Fruit fly (Drosophila melanogaster) whole organism, embryonic: ENCODE measurements around the gene Polr2G.

Experiments used
- CG10147 ChIP-seq: fragments of 200-800 bp; sonication (Bioruptor generic); optimal IDR thresholded peaks from 2 replicates; lab custom pipeline; 2019; ENCODE audit warnings: missing biosample characterization, mild to moderate bottlenecking, missing genetic modification characterization, moderate library complexity
- CG10209 ChIP-seq: fragments of 200-800 bp; sonication (Bioruptor generic); optimal IDR thresholded peaks from 3 replicates; lab custom pipeline; 2017; ENCODE audit warnings: missing biosample characterization, mild to moderate bottlenecking, missing genetic modification characterization, missing genetic modification reagents
- CG10431 ChIP-seq: fragments of 200-800 bp; sonication (Bioruptor generic); optimal IDR thresholded peaks from 3 replicates; lab custom pipeline; 2018; ENCODE audit warnings: missing biosample characterization, mild to moderate bottlenecking, missing genetic modification characterization
- CG12071 ChIP-seq: fragments of 200-800 bp; sonication (Bioruptor generic); optimal IDR thresholded peaks from 3 replicates; lab custom pipeline; 2018; ENCODE audit warnings: missing biosample characterization, mild to moderate bottlenecking, missing genetic modification characterization
- CG12219 ChIP-seq: fragments of 200-800 bp; sonication (Bioruptor generic); optimal IDR thresholded peaks from 3 replicates; lab custom pipeline; 2018; ENCODE audit warnings: missing biosample characterization, mild to moderate bottlenecking, missing genetic modification characterization
- CG12769 ChIP-seq: fragments of 200-800 bp; sonication (Bioruptor generic); optimal IDR thresholded peaks from 2 replicates; lab custom pipeline; 2019; ENCODE audit warnings: missing biosample characterization, mild to moderate bottlenecking, missing genetic modification characterization, moderate library complexity
- CG15479 ChIP-seq: fragments of 200-800 bp; sonication (Bioruptor generic); optimal IDR thresholded peaks from 3 replicates; lab custom pipeline; 2019; ENCODE audit warnings: missing biosample characterization, mild to moderate bottlenecking, missing genetic modification characterization, moderate library complexity
- CG15696 ChIP-seq: fragments of 200-800 bp; sonication (Bioruptor generic); optimal IDR thresholded peaks from 2 replicates; lab custom pipeline; 2019; ENCODE audit warnings: missing biosample characterization, mild to moderate bottlenecking, missing genetic modification characterization, moderate library complexity
- CG1602 ChIP-seq: fragments of 200-800 bp; sonication (Bioruptor generic); optimal IDR thresholded peaks from 3 replicates; lab custom pipeline; 2016; ENCODE audit warnings: missing biosample characterization, missing genetic modification characterization
- CG34422 ChIP-seq: fragments of 200-800 bp; sonication (Bioruptor generic); IDR thresholded peaks from 3 replicates; pipeline ENCODE4 v1.3.6; 2022; ENCODE audit warnings: missing biosample characterization, missing genetic modification characterization
- CG42726 ChIP-seq: fragments of 200-800 bp; sonication (Bioruptor generic); IDR thresholded peaks from 2 replicates; pipeline ENCODE4 v1.3.6; 2022; ENCODE audit warnings: missing biosample characterization, missing genetic modification characterization; ENCODE audit not compliant: partially characterized antibody
- CG4617 ChIP-seq: fragments of 200-800 bp; sonication (Bioruptor generic); optimal IDR thresholded peaks from 3 replicates; lab custom pipeline; 2016; ENCODE audit warnings: missing biosample characterization, missing genetic modification characterization, borderline replicate concordance
- CG4854 ChIP-seq: fragments of 200-800 bp; sonication (Bioruptor generic); optimal IDR thresholded peaks from 2 replicates; lab custom pipeline; 2016; ENCODE audit warnings: missing biosample characterization, missing genetic modification characterization, inconsistent platforms
- CG6854 ChIP-seq: fragments of 200-800 bp; sonication (Bioruptor generic); optimal IDR thresholded peaks from 3 replicates; lab custom pipeline; 2017; ENCODE audit warnings: missing biosample characterization, mild to moderate bottlenecking, missing genetic modification characterization
- CG7745 ChIP-seq: fragments of 200-800 bp; sonication (Bioruptor generic); optimal IDR thresholded peaks from 2 replicates; lab custom pipeline; 2018; ENCODE audit warnings: missing biosample characterization, mild to moderate bottlenecking, missing genetic modification characterization, moderate library complexity
- Dad ChIP-seq: fragments of 200-800 bp; sonication (Bioruptor generic); optimal IDR thresholded peaks from 3 replicates; lab custom pipeline; 2016; ENCODE audit warnings: missing biosample characterization, missing genetic modification characterization
- E2f2 ChIP-seq: fragments of 200-800 bp; sonication (Bioruptor generic); IDR thresholded peaks from 2 replicates; pipeline ENCODE4 v1.3.6; 2022; ENCODE audit warnings: missing biosample characterization, missing genetic modification characterization
- ERR ChIP-seq: fragments of 200-800 bp; sonication (Bioruptor generic); optimal IDR thresholded peaks from 2 replicates; lab custom pipeline; 2016; ENCODE audit warnings: missing biosample characterization, missing genetic modification characterization
- Ets65A ChIP-seq: fragments of 200-800 bp; sonication (Bioruptor generic); peaks from one replicate; lab custom pipeline; 2016; ENCODE audit warnings: missing biosample characterization, missing genetic modification characterization
- Jarid2 ChIP-seq: fragments of 200-800 bp; sonication (Bioruptor generic); optimal IDR thresholded peaks from 3 replicates; lab custom pipeline; 2017; ENCODE audit warnings: mild to moderate bottlenecking, missing biosample characterization, missing genetic modification reagents, missing genetic modification characterization
- Kr ChIP-seq: fragments of 200-800 bp; sonication (Bioruptor generic); optimal IDR thresholded peaks from 2 replicates; lab custom pipeline; 2017; ENCODE audit warnings: missing biosample characterization, mild to moderate bottlenecking, missing genetic modification characterization
- MTF-1 ChIP-seq: fragments of 200-800 bp; sonication (Bioruptor generic); optimal IDR thresholded peaks from 2 replicates; lab custom pipeline; 2018; ENCODE audit warnings: missing biosample characterization, mild to moderate bottlenecking, missing genetic modification characterization, borderline replicate concordance
- Max ChIP-seq: fragments of 200-800 bp; sonication (Bioruptor generic); optimal IDR thresholded peaks from 2 replicates; lab custom pipeline; 2016; ENCODE audit warnings: missing biosample characterization, mild to moderate bottlenecking, missing genetic modification characterization
- Myb ChIP-seq: fragments of 200-800 bp; sonication (Bioruptor generic); optimal IDR thresholded peaks from 2 replicates; lab custom pipeline; 2016; ENCODE audit warnings: missing biosample characterization, missing genetic modification characterization
- Opbp ChIP-seq: fragments of 200-800 bp; sonication (Bioruptor generic); IDR thresholded peaks from 3 replicates; pipeline ENCODE4 v1.3.6; 2022; ENCODE audit warnings: missing biosample characterization, missing genetic modification characterization; ENCODE audit not compliant: partially characterized antibody
- Tbp ChIP-seq: fragments of >200 bp; optimal IDR thresholded peaks from 2 replicates; lab custom pipeline; 2018; ENCODE audit warnings: missing biosample characterization, missing genetic modification characterization
- bab2 ChIP-seq: fragments of 200-800 bp; sonication (Bioruptor generic); optimal IDR thresholded peaks from 2 replicates; lab custom pipeline; 2016; ENCODE audit warnings: missing biosample characterization, missing genetic modification characterization
- bbx ChIP-seq: fragments of 200-800 bp; sonication (Bioruptor generic); IDR thresholded peaks from 2 replicates; pipeline ENCODE4 v1.3.6; 2022; ENCODE audit warnings: missing biosample characterization, missing genetic modification characterization; ENCODE audit not compliant: partially characterized antibody
- bcd ChIP-seq: fragments of 200-800 bp; sonication (Bioruptor generic); optimal IDR thresholded peaks from 2 replicates; lab custom pipeline; 2017; ENCODE audit warnings: missing biosample characterization, mild to moderate bottlenecking, missing genetic modification characterization
- bowl ChIP-seq: fragments of 200-800 bp; sonication (Bioruptor generic); IDR thresholded peaks from 2 replicates; pipeline ENCODE4 v1.3.6; 2022; ENCODE audit warnings: missing biosample characterization, missing genetic modification characterization
- chinmo ChIP-seq: fragments of 200-800 bp; sonication (Bioruptor generic); IDR thresholded peaks from 4 replicates; pipeline ENCODE4 v1.3.6; 2022; ENCODE audit warnings: missing biosample characterization, missing genetic modification characterization; ENCODE audit not compliant: partially characterized antibody
- chn ChIP-seq: fragments of 200-800 bp; sonication (Bioruptor generic); optimal IDR thresholded peaks from 2 replicates; lab custom pipeline; 2016; ENCODE audit warnings: missing biosample characterization, missing genetic modification characterization
- dati ChIP-seq: fragments of 200-800 bp; sonication (Bioruptor generic); IDR thresholded peaks from 2 replicates; pipeline ENCODE4 v1.3.6; 2022; ENCODE audit warnings: missing biosample characterization, missing genetic modification characterization
- dimm ChIP-seq: fragments of 200-800 bp; sonication (Bioruptor generic); IDR thresholded peaks from 2 replicates; pipeline ENCODE4 v1.3.6; 2022; ENCODE audit warnings: missing biosample characterization, missing genetic modification characterization
- dm ChIP-seq: fragments of 200-800 bp; sonication (Bioruptor generic); optimal IDR thresholded peaks from 3 replicates; lab custom pipeline; 2016; ENCODE audit warnings: missing biosample characterization, missing genetic modification characterization
- dpn ChIP-seq, 2 experiments: fragments of 200-800 bp; sonication (Bioruptor generic); optimal IDR thresholded peaks; 3 replicates each; lab custom pipeline; 2016; ENCODE audit warnings: missing biosample characterization in 2 of 2, missing genetic modification characterization in 2 of 2
- gem ChIP-seq: fragments of 200-800 bp; sonication (Bioruptor generic); optimal IDR thresholded peaks from 2 replicates; lab custom pipeline; 2019; ENCODE audit warnings: missing biosample characterization, mild to moderate bottlenecking, missing genetic modification characterization, moderate library complexity
- inv ChIP-seq: fragments of 200-800 bp; sonication (Bioruptor generic); IDR thresholded peaks from 2 replicates; pipeline ENCODE4 v1.3.6; 2022; ENCODE audit warnings: missing biosample characterization, missing genetic modification characterization; ENCODE audit not compliant: partially characterized antibody
- jigr1 ChIP-seq: fragments of 200-800 bp; sonication (Bioruptor generic); IDR thresholded peaks from 3 replicates; pipeline ENCODE4 v1.3.6; 2022; ENCODE audit warnings: missing biosample characterization, missing genetic modification characterization
- kay ChIP-seq: fragments of 200-800 bp; sonication (Bioruptor generic); optimal IDR thresholded peaks from 2 replicates; lab custom pipeline; 2016; ENCODE audit warnings: missing biosample characterization, missing genetic modification characterization
- mam ChIP-seq: fragments of 200-800 bp; sonication (Bioruptor generic); optimal IDR thresholded peaks from 3 replicates; lab custom pipeline; 2016; ENCODE audit warnings: missing biosample characterization, missing genetic modification characterization
- nmo ChIP-seq: fragments of 200-800 bp; sonication (Bioruptor generic); optimal IDR thresholded peaks from 2 replicates; lab custom pipeline; 2018; ENCODE audit warnings: missing biosample characterization, mild to moderate bottlenecking, missing genetic modification characterization, moderate library complexity
- peb ChIP-seq: fragments of 200-800 bp; sonication (Bioruptor generic); IDR thresholded peaks from 2 replicates; pipeline ENCODE4 v1.3.6; 2022; ENCODE audit warnings: missing biosample characterization, missing genetic modification characterization
- pita ChIP-seq: fragments of 200-800 bp; sonication (Bioruptor generic); optimal IDR thresholded peaks from 2 replicates; lab custom pipeline; 2017; ENCODE audit warnings: missing biosample characterization, mild to moderate bottlenecking, missing genetic modification characterization
- so ChIP-seq: fragments of 200-800 bp; sonication (Bioruptor generic); IDR thresholded peaks from 3 replicates; pipeline ENCODE4 v1.3.6; 2022; ENCODE audit warnings: missing biosample characterization, missing genetic modification characterization
- trem ChIP-seq: fragments of 200-800 bp; optimal IDR thresholded peaks from 3 replicates; lab custom pipeline; 2019; ENCODE audit warnings: missing biosample characterization, mild to moderate bottlenecking, missing genetic modification characterization, moderate library complexity
- wdn ChIP-seq: fragments of 200-800 bp; sonication (Bioruptor generic); IDR thresholded peaks from 2 replicates; pipeline ENCODE4 v1.3.6; 2022; ENCODE audit warnings: missing biosample characterization, missing genetic modification characterization
- z ChIP-seq: fragments of 200-800 bp; sonication (Bioruptor generic); IDR thresholded peaks from 3 replicates; pipeline ENCODE4 v1.3.6; 2022; ENCODE audit warnings: missing biosample characterization, missing genetic modification characterization

The Polr2G gene

DNA sequence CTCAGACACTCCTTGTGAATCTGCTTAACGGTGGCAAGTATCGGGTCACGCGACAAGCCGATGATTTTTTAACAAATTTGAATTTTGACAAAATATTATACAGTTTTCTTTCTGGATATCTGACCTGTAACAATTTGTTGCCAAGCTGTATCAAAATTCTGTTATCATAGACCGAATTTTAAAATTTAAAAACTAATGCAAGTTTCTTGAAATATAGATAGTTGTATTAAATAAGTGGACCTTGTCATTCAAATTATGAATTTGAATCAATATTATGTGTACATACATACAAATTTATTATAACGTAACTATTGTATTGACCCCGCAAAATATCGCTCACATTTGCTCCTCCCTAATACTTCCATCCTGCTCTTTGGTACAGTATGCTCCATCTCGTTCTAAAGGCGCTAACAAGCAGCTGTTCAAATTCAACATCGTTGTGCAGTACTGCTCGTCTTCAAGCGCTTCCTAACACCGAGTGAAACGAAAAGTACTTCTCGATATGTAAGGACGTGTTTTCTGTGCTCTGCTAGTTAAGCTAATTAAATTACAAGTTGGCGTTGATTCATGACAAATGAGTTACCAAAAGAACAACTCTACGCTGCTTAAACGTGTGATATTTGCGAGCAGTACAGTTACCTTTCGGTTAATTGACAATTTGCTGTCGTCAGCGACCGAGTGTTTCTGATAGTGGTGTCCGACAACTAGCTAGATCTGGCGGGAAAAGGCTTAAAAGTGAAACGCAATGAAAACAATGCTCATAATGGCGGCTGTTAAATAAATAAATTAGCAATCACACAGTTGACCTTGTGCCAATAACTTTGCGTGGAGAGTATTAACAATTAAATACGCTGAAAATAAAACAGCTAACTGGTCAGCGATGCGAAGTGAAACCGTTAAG, 26.6 kb downstream of the Polr2G start, which contains the start of the genes Kpc1 and CG42542 (continued):
- TF ChIP-seq MTF-1 (GFP tag; lab: Kevin White, UChicago), result peak; percentile 60
- TF ChIP-seq bab2 (GFP tag; lab: Kevin White, UChicago), result peak; percentile 38
- peak; percentile 42 for TF ChIP-seq dm (GFP tag; lab: Kevin White, UChicago)
- TF ChIP-seq wdn (GFP tag; lab: Robert Waterston, UW), result peak; percentile 56
- TF ChIP-seq so (GFP tag; lab: Robert Waterston, UW), result peak; percentile 56; the same call in 1 of the 3 replicates
- TF ChIP-seq jigr1 (GFP tag; lab: Robert Waterston, UW), result peak; percentile 52; the same call in 1 of the 3 replicates
- peak; percentile 80 for TF ChIP-seq Myb
- TF ChIP-seq CG10209 (GFP tag; lab: Kevin White, UChicago), result peak; percentile 66
- TF ChIP-seq CG4854 (GFP tag; lab: Kevin White, UChicago), result no peak
- TF ChIP-seq CG15696 (tag; lab: Kevin White, UChicago), result peak; percentile 73
- TF ChIP-seq dimm (GFP tag; lab: Robert Waterston, UW), result no peak
- TF ChIP-seq bcd (GFP tag; lab: Kevin White, UChicago), result peak; percentile 69
- TF ChIP-seq E2f2 (GFP tag; lab: Robert Waterston, UW), result peak; percentile 89
- TF ChIP-seq CG1602, result peak; percentile 79
- TF ChIP-seq CG6854 (GFP tag; lab: Kevin White, UChicago), result no peak
- peak; percentile 56 for TF ChIP-seq kay (GFP tag; lab: Kevin White, UChicago)
- no peak for TF ChIP-seq peb (GFP tag; lab: Robert Waterston, UW)
- peak; percentile 77 for TF ChIP-seq Max (GFP tag; lab: Kevin White, UChicago)
- TF ChIP-seq Jarid2, result no peak
- peak; percentile 26 for TF ChIP-seq nmo (GFP tag; lab: Kevin White, UChicago)
- TF ChIP-seq CG7745 (tag; lab: Kevin White, UChicago), result no peak
- TF ChIP-seq CG42726 (GFP tag; lab: Robert Waterston, UW), result peak; percentile 84
- TF ChIP-seq inv (GFP tag; lab: Robert Waterston, UW), result peak; percentile 90
- peak; percentile 96 for TF ChIP-seq Ets65A (GFP tag; lab: Kevin White, UChicago)
- no peak for TF ChIP-seq CG12769 (tag; lab: Kevin White, UChicago)
- TF ChIP-seq chinmo (GFP tag; lab: Robert Waterston, UW), result peak; percentile 88; the same call in 2 of the 4 replicates
- TF ChIP-seq Kr (GFP tag; lab: Kevin White, UChicago), result peak; percentile 11
- 0 out of 2 replicates have a peak, but pooled peaks have one; percentile 39 for TF ChIP-seq bowl
- no peak for TF ChIP-seq CG10147 (GFP tag; lab: Kevin White, UChicago)
- TF ChIP-seq trem (tag; lab: Kevin White, UChicago), result peak; percentile 51
- TF ChIP-seq CG34422, result peak; percentile 72
- no peak for TF ChIP-seq Tbp (GFP tag; lab: Kevin White, UChicago)
- TF ChIP-seq CG4617 (GFP tag; lab: Kevin White, UChicago), result peak; percentile 83
- TF ChIP-seq CG12219 (GFP tag; lab: Kevin White, UChicago), result no peak
- TF ChIP-seq bbx (GFP tag; lab: Robert Waterston, UW), result peak; percentile 70
- TF ChIP-seq CG10431, result no peak
- no peak for TF ChIP-seq z (GFP tag; lab: Robert Waterston, UW)
- TF ChIP-seq chn (GFP tag; lab: Kevin White, UChicago), result peak; percentile 77
- TF ChIP-seq pita (GFP tag; lab: Kevin White, UChicago), result no peak
- TF ChIP-seq Dad (GFP tag; lab: Kevin White, UChicago), result peak; percentile 50
- no peak for TF ChIP-seq CG15479 (GFP tag; lab: Kevin White, UChicago)
- peak; percentile 82 for TF ChIP-seq Opbp
- no peak for TF ChIP-seq CG12071 (GFP tag; lab: Kevin White, UChicago)
- TF ChIP-seq dpn (GFP tag; optimal IDR thresholded peaks at IDR 0.05; lab: Kevin White, UChicago), result peak; percentile 73 to 82
- TF ChIP-seq mam, result peak; percentile 71
- TF ChIP-seq dati (GFP tag; lab: Robert Waterston, UW), result no peak
- TF ChIP-seq ERR, result peak; percentile 38
- no peak for TF ChIP-seq gem
